Worm (Caenorhabditis elegans) whole organism, young adult: ENCODE results near the gene col-126.

Source experiments
- B0261.1 ChIP-seq: sonication (generic microtip); optimal IDR thresholded peaks from 2 replicates; lab custom pipeline; 2016; ENCODE audit warnings: mild to moderate bottlenecking, missing genetic modification characterization, moderate library complexity, missing compliant biosample characterization
- die-1 ChIP-seq: sonication (generic microtip); optimal IDR thresholded peaks from 2 replicates; lab custom pipeline; 2016; ENCODE audit warnings: missing genotype, mild to moderate bottlenecking, missing genetic modification characterization, missing compliant biosample characterization
- lsy-27 ChIP-seq: sonication (generic microtip); optimal IDR thresholded peaks from 2 replicates; lab custom pipeline; 2017; ENCODE audit warnings: missing genetic modification characterization, mild to moderate bottlenecking, missing compliant biosample characterization, antibody characterized with exemption, missing genotype, borderline replicate concordance; ENCODE audit not compliant: insufficient read depth

- TF ChIP-seq B0261.1 (tag; lab: Kevin White, UChicago) (no peak), die-1 (tag; lab: Kevin White, UChicago) (no peak), lsy-27 (tag; lab: Kevin White, UChicago) (no peak)
These were observed 39.3 kb upstream of the col-126 start, which contains the start of gene C29F4.3 for ce11 chrIV:11223878-11224277.
